Fruit fly (Drosophila melanogaster) whole organism, wandering third instar larva: ENCODE results near the gene CG43740.
A peak's percentile ranks its signal among the peaks of the same experiment; 100 is the strongest.

Source experiments
- Abd-B ChIP-seq: fragments of >200 bp; optimal IDR thresholded peaks from 2 replicates; lab custom pipeline; 2017; ENCODE audit warnings: missing biosample characterization, missing genetic modification characterization
- CG32264 ChIP-seq: fragments of 200-800 bp; sonication (Bioruptor generic); optimal IDR thresholded peaks from 2 replicates; lab custom pipeline; 2016; ENCODE audit warnings: missing biosample characterization, missing genetic modification characterization
- CG9705 ChIP-seq: fragments of 200-800 bp; sonication (Bioruptor generic); optimal IDR thresholded peaks from 2 replicates; lab custom pipeline; 2018; ENCODE audit warnings: missing biosample characterization, mild to moderate bottlenecking, missing genetic modification characterization
- CrebA ChIP-seq: fragments of 200-800 bp; sonication (Bioruptor generic); optimal IDR thresholded peaks from 2 replicates; lab custom pipeline; 2016; ENCODE audit warnings: missing biosample characterization, mild to moderate bottlenecking, missing genetic modification characterization, borderline replicate concordance
- Dfd ChIP-seq: fragments of >200 bp; optimal IDR thresholded peaks from 2 replicates; lab custom pipeline; 2017; ENCODE audit warnings: missing biosample characterization, missing genetic modification characterization
- Dif ChIP-seq: fragments of 200-275, 200-300 bp; sonication (Bioruptor generic); optimal IDR thresholded peaks from 2 replicates; lab custom pipeline; 2018; ENCODE audit warnings: missing biosample characterization, missing genetic modification characterization; ENCODE audit not compliant: partially characterized antibody
- HLH106 ChIP-seq: fragments of 200-800 bp; optimal IDR thresholded peaks from 3 replicates; lab custom pipeline; 2019; ENCODE audit warnings: missing biosample characterization, mild to moderate bottlenecking, missing genetic modification characterization, moderate library complexity
- Hnf4 ChIP-seq: fragments of 200-800 bp; sonication (Bioruptor generic); optimal IDR thresholded peaks from 2 replicates; lab custom pipeline; 2016; ENCODE audit warnings: missing biosample characterization, mild to moderate bottlenecking, missing genetic modification characterization
- Hr78 ChIP-seq: fragments of >200 bp; optimal IDR thresholded peaks from 2 replicates; lab custom pipeline; 2017; ENCODE audit warnings: missing biosample characterization, missing genetic modification characterization
- Jra ChIP-seq: sonication (Bioruptor generic); optimal IDR thresholded peaks from 2 replicates; lab custom pipeline; 2016; ENCODE audit warnings: missing biosample characterization, missing genetic modification characterization
- Mio ChIP-seq: sonication (Bioruptor generic); optimal IDR thresholded peaks from 2 replicates; lab custom pipeline; 2016; ENCODE audit warnings: missing biosample characterization, missing genetic modification characterization
- N ChIP-seq: fragments of >200 bp; optimal IDR thresholded peaks from 2 replicates; lab custom pipeline; 2018; ENCODE audit warnings: missing biosample characterization, missing external identifiers, missing genetic modification characterization
- OdsH ChIP-seq: fragments of 200-800 bp; sonication (Bioruptor generic); optimal IDR thresholded peaks from 2 replicates; lab custom pipeline; 2016; ENCODE audit warnings: missing biosample characterization, mild to moderate bottlenecking, missing genetic modification characterization
- Rel ChIP-seq, 2 experiments: fragments of 200-800 bp; sonication (Bioruptor generic) in 1 of 2; optimal IDR thresholded peaks; 2 replicates in 1 of 2; 3 replicates in 1 of 2; lab custom pipeline; 2016 to 2019; ENCODE audit warnings: mild to moderate bottlenecking in 2 of 2, missing biosample characterization in 2 of 2, missing genetic modification characterization in 2 of 2, moderate library complexity in 1 of 2
- Vsx2 ChIP-seq: fragments of 200-300, 225-300 bp; sonication (Bioruptor generic); optimal IDR thresholded peaks from 2 replicates; lab custom pipeline; 2018; ENCODE audit warnings: missing biosample characterization, missing genetic modification characterization; ENCODE audit not compliant: partially characterized antibody
- br ChIP-seq: fragments of 200-800 bp; sonication (Bioruptor generic); optimal IDR thresholded peaks from 2 replicates; lab custom pipeline; 2016; ENCODE audit warnings: missing biosample characterization, missing genetic modification characterization
- brk ChIP-seq: fragments of 200-800 bp; sonication (Bioruptor generic); optimal IDR thresholded peaks from 2 replicates; lab custom pipeline; 2016; ENCODE audit warnings: missing biosample characterization, mild to moderate bottlenecking, missing genetic modification characterization
- dmrt93B ChIP-seq: fragments of 200-800 bp; sonication (Bioruptor generic); optimal IDR thresholded peaks from 2 replicates; lab custom pipeline; 2018; ENCODE audit warnings: missing biosample characterization, mild to moderate bottlenecking, missing genetic modification characterization
- dsf ChIP-seq: sonication (Bioruptor generic); optimal IDR thresholded peaks from 2 replicates; lab custom pipeline; 2016; ENCODE audit warnings: missing biosample characterization, missing genetic modification characterization, borderline replicate concordance
- ey ChIP-seq: fragments of 200-800 bp; sonication (Bioruptor generic); optimal IDR thresholded peaks from 2 replicates; lab custom pipeline; 2016; ENCODE audit warnings: missing biosample characterization, missing genetic modification characterization
- foxo ChIP-seq, 2 experiments: fragments of 200-800 bp; sonication (Bioruptor generic); optimal IDR thresholded peaks; 2 replicates in 1 of 2; 3 replicates in 1 of 2; lab custom pipeline; 2016 to 2017; ENCODE audit warnings: missing biosample characterization in 2 of 2, missing genetic modification characterization in 2 of 2
- fru ChIP-seq: fragments of 200-800 bp; sonication (Bioruptor generic); optimal IDR thresholded peaks from 3 replicates; lab custom pipeline; 2016; ENCODE audit warnings: missing biosample characterization, mild to moderate bottlenecking, missing genetic modification characterization
- h ChIP-seq: fragments of 200-800 bp; sonication (Bioruptor generic); optimal IDR thresholded peaks from 3 replicates; lab custom pipeline; 2016; ENCODE audit warnings: missing biosample characterization, mild to moderate bottlenecking, missing genetic modification characterization
- jim ChIP-seq: fragments of 175-275, 200-325 bp; sonication (Bioruptor generic); optimal IDR thresholded peaks from 2 replicates; lab custom pipeline; 2016; ENCODE audit warnings: missing biosample characterization, mild to moderate bottlenecking, missing genetic modification characterization
- lola ChIP-seq: fragments of >200 bp; optimal IDR thresholded peaks from 2 replicates; lab custom pipeline; 2017; ENCODE audit warnings: missing biosample characterization, missing genetic modification characterization
- pan ChIP-seq: fragments of >200 bp; optimal IDR thresholded peaks from 2 replicates; lab custom pipeline; 2017
- psq ChIP-seq: fragments of 200-800 bp; sonication (Bioruptor generic); optimal IDR thresholded peaks from 3 replicates; lab custom pipeline; 2017; ENCODE audit warnings: missing biosample characterization, mild to moderate bottlenecking, missing genetic modification characterization, moderate library complexity
- rgr ChIP-seq: fragments of 200-800 bp; sonication (Bioruptor generic); optimal IDR thresholded peaks from 3 replicates; lab custom pipeline; 2016; ENCODE audit warnings: missing biosample characterization, mild to moderate bottlenecking, missing genetic modification characterization
- sage ChIP-seq: fragments of 200-800 bp; sonication (Bioruptor generic); optimal IDR thresholded peaks from 2 replicates; lab custom pipeline; 2016; ENCODE audit warnings: missing biosample characterization, mild to moderate bottlenecking, missing genetic modification characterization
- sv ChIP-seq: fragments of 200-800 bp; sonication (Bioruptor generic); optimal IDR thresholded peaks from 3 replicates; lab custom pipeline; 2016; ENCODE audit warnings: missing biosample characterization, missing genetic modification characterization
- tai ChIP-seq: sonication (Bioruptor generic); optimal IDR thresholded peaks from 2 replicates; lab custom pipeline; 2016; ENCODE audit warnings: missing biosample characterization, missing genetic modification characterization
- usp ChIP-seq: fragments of >200 bp; optimal IDR thresholded peaks from 2 replicates; lab custom pipeline; 2017; ENCODE audit warnings: missing biosample characterization, missing genetic modification characterization
- woc ChIP-seq: sonication (Bioruptor generic); optimal IDR thresholded peaks from 2 replicates; lab custom pipeline; 2016; ENCODE audit warnings: missing biosample characterization, mild to moderate bottlenecking, missing genetic modification characterization

The CG43740 gene

DNA sequence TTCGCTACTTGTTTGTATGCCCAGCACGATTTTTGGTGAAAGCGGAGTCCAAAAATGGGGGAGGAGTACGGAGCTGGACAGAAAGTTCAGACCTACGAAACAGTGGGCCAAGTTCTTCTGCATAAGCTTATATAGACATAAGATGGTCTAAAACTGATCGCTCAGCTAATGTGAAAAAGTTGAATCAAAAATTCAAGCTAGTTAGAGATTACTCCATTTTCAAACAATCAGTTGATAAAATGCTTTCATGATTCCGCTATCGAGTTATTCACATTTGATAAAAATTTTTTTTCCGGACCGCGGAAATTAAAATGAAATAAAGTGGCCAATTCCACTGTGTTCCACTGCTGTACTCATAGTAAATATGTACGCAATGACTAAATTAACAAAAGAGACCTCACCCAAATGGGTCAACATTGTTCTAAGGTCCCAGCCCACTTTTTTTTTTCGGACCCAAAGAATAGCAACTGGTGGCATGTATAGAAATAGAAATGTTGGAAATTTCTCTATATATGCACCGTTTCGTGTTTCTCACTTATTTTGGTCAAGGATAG lies 12.9 kb upstream of the CG43740 start:
- TF ChIP-seq jim (no peak), CG9705 (GFP tag; lab: Kevin White, UChicago) (no peak), OdsH (GFP tag; lab: Kevin White, UChicago) (no peak), Mio (no peak), Dif (GFP tag; lab: Kevin White, UChicago) (no peak), CG32264 (GFP tag; lab: Kevin White, UChicago) (no peak)

DNA sequence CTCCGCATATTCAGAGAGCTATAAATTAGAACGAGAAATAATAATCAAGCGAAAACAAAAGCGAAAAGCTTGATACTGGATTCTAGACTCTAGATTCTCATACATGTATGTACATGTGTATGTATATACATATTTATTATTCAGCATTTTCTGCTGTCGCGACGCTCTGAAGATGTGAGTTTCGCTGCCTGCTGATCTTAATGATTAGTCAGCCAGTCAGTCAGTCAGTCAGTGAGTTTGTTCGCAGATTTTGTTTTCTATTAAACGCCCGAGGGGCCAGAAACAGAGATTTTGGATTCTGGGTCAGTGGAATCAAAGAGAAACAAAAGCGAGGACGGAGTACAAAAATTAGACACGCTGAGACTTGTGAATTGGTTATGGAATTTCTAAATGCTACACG lies 11.2 kb upstream of the CG43740 start:
- TF ChIP-seq woc (GFP tag; lab: Kevin White, UChicago), result no peak
- TF ChIP-seq br (GFP tag; lab: Kevin White, UChicago), result no peak
- no peak for TF ChIP-seq CG9705 (GFP tag; lab: Kevin White, UChicago)
- TF ChIP-seq CrebA, result no peak
- TF ChIP-seq ey (GFP tag; lab: Kevin White, UChicago), result no peak
- TF ChIP-seq Rel (GFP tag; optimal IDR thresholded peaks at IDR 0.05; lab: Kevin White, UChicago), result no peak
- TF ChIP-seq Rel (tag; optimal IDR thresholded peaks at IDR 0.05; lab: Kevin White, UChicago), result no peak
- TF ChIP-seq CG32264 (GFP tag; lab: Kevin White, UChicago), result no peak
- no peak for TF ChIP-seq rgr (GFP tag; lab: Kevin White, UChicago)
- TF ChIP-seq usp, result no peak
- no peak for TF ChIP-seq dsf (GFP tag; lab: Kevin White, UChicago)
- TF ChIP-seq lola (GFP tag; lab: Kevin White, UChicago), result no peak
- TF ChIP-seq sv (GFP tag; lab: Kevin White, UChicago), result no peak
- no peak for TF ChIP-seq Abd-B (GFP tag; lab: Kevin White, UChicago)

DNA sequence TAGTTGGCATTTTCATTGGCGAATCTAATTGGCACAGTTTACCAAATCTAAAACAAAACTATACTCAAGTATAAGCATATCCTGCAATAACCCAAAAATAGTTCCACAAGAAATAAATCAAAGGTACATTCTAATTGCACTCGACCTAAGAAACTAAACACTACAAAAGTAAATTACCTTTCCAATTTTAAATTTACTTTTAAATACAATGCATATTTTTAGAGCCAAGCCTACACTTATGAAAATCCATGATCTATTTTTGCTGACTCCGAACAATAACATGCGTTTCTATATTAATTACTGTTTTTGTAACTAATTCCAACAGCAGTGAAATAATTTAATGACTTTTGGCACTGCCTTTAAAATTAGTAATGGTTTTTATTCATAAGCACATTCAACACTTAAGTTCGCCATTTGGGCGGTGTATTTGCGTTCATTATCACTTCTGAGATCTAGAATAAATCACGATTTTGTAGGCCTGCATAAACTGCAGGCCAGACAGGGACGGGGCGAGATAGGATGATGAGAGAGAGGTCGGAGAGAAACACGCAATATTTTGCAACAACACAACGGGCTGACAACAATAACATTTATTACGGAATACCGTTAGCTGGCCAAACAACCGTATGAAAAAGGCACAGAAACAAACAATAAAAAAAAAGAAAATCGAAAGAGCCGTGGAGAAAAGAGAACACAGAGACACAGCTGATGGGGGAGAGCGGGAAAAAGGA lies 8.5 kb upstream of the CG43740 start:
- TF ChIP-seq br (GFP tag; lab: Kevin White, UChicago) (peak; percentile 41), N (GFP tag; lab: Kevin White, UChicago) (no peak), Abd-B (GFP tag; lab: Kevin White, UChicago) (no peak), Jra (GFP tag; lab: Kevin White, UChicago) (peak; percentile 17), usp (no peak), brk (GFP tag; lab: Kevin White, UChicago) (no peak), dmrt93B (peak; percentile 31), rgr (GFP tag; lab: Kevin White, UChicago) (peak; percentile 24), CG32264 (GFP tag; lab: Kevin White, UChicago) (no peak), foxo (GFP tag; optimal IDR thresholded peaks at IDR 0.05; lab: Kevin White, UChicago) (peak in 1 of 2 experiments; percentile 57), tai (GFP tag; lab: Kevin White, UChicago) (peak; percentile 35), lola (GFP tag; lab: Kevin White, UChicago) (no peak), fru (peak; percentile 54), Hr78 (GFP tag; lab: Kevin White, UChicago) (no peak), Rel (GFP tag; optimal IDR thresholded peaks at IDR 0.05; lab: Kevin White, UChicago) (no peak), Rel (tag; optimal IDR thresholded peaks at IDR 0.05; lab: Kevin White, UChicago) (no peak), Dfd (GFP tag; lab: Kevin White, UChicago) (no peak), OdsH (GFP tag; lab: Kevin White, UChicago) (peak; percentile 9), woc (GFP tag; lab: Kevin White, UChicago) (peak; percentile 13), HLH106 (tag; lab: Kevin White, UChicago) (peak; percentile 41), ey (GFP tag; lab: Kevin White, UChicago) (peak; percentile 44), CrebA (no peak), Vsx2 (no peak), h (GFP tag; lab: Kevin White, UChicago) (peak; percentile 10), sage (GFP tag; lab: Kevin White, UChicago) (no peak)

DNA sequence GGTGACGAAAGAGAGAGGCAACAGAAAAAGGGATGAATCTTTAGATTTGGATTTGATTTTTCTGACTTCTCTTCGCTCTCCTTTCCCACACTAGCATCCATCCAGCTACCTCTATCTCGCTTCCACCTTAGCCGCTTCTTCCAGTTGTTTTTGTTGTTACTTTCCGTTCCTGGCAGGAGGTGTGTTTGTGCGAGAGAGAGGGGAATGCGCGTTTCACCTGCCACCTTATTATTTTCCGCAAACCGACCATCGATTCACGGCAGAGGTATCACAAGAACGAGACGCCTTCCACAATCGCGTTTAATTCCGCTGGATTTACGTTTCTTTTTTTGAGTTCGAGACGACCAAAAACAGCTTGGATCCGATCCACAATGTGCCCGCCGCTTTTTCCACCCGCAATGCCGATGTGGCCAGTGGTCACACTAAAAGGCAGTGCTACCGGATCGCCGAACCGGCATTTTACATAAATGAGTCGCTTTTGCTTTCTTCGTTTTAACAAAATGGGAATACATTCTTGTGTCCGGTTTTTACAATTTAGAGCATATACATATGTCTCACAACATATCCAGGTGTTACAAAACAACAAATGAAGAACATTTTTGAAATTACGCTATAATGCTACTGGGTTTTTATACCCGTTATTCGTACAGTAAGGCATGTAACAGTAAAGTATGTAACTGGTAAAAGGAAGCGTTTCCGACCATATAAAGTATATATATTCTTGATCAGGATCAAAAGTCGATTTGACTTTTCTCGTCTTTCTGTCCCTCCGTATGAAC lies 7.7 kb upstream of the CG43740 start, which contains the start of gene alpha-Man-Ia:
alpha-Man-Ia (minus strand) TSS at position 392 of the 779 bp plus-strand sequence.
- TF ChIP-seq CG9705 (GFP tag; lab: Kevin White, UChicago) (peak; percentile 17), Hnf4 (GFP tag; lab: Kevin White, UChicago) (peak; percentile 32), Abd-B (GFP tag; lab: Kevin White, UChicago) (no peak), Vsx2 (no peak), Dfd (GFP tag; lab: Kevin White, UChicago) (no peak), psq (GFP tag; lab: Kevin White, UChicago) (peak; percentile 69), fru (peak; percentile 24), ey (GFP tag; lab: Kevin White, UChicago) (peak; percentile 13), CG32264 (GFP tag; lab: Kevin White, UChicago) (no peak), Jra (GFP tag; lab: Kevin White, UChicago) (no peak), foxo (GFP tag; optimal IDR thresholded peaks at IDR 0.05; lab: Kevin White, UChicago) (peak in 1 of 2 experiments; percentile 34), HLH106 (tag; lab: Kevin White, UChicago) (peak; percentile 26), dmrt93B (no peak), woc (GFP tag; lab: Kevin White, UChicago) (no peak), OdsH (GFP tag; lab: Kevin White, UChicago) (no peak), pan (lab: Kevin White, UChicago) (no peak), tai (GFP tag; lab: Kevin White, UChicago) (peak; percentile 69), Dif (GFP tag; lab: Kevin White, UChicago) (no peak), sage (GFP tag; lab: Kevin White, UChicago) (no peak)
